Worm (Caenorhabditis elegans) whole organism, dauer: ENCODE data around the gene kvs-1.

ENCODE experiments used
- unc-62 ChIP-seq: sonication (generic microtip); optimal IDR thresholded peaks from 2 replicates; lab custom pipeline; 2017; ENCODE audit warnings: missing biosample characterization, missing genetic modification reagents, missing genetic modification characterization

kvs-1 gene

ce11 chrX:7707031-7707430, at the start of gene kvs-1:
Gene kvs-1, minus strand, starts transcription at chrX:7707131.
- TF ChIP-seq unc-62 (GFP tag; lab: Kevin White, UChicago) = no peak

DNA sequence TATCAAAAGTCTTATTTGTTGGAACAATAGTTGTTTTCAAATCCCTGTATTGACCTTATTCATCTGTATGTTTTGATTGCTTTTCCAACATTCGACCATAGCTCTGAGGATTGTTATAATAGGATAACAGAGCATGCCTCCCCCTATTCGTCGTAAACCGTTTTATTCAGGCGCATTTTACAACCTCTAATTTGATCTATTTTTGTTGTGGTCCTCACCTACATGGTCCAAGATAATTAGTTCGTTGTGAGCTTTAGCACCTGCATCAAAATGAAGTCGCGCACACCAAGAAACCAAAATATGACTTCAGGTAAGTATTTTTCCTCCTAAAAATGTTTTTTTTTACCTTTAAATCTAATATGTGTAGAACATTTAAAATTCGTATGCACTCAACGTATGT, 45.8 kb upstream of the kvs-1 start, which contains the start of gene deg-1:
TSS of gene deg-1 (plus strand) at position 301 of the 400 bp plus-strand sequence.
- no peak for TF ChIP-seq unc-62 (GFP tag; lab: Kevin White, UChicago)

ce11 chrX:7750084-7750483, 43.2 kb upstream of the kvs-1 start:
- no peak for TF ChIP-seq unc-62 (GFP tag; lab: Kevin White, UChicago)

ce11 chrX:7745386-7745785, 38.5 kb upstream of the kvs-1 start:
- no peak for TF ChIP-seq unc-62 (GFP tag; lab: Kevin White, UChicago)

ce11 chrX:7743939-7744338, 37.0 kb upstream of the kvs-1 start, which contains the start of gene ref-2:
Gene ref-2, plus strand, starts transcription at chrX:7744239.
- no peak for TF ChIP-seq unc-62 (GFP tag; lab: Kevin White, UChicago)

ce11 chrX:7739353-7739752, 32.4 kb upstream of the kvs-1 start, which contains the start of gene K09F5.1:
Gene K09F5.1, plus strand, starts transcription at chrX:7739653.
- no peak for TF ChIP-seq unc-62 (GFP tag; lab: Kevin White, UChicago)

ce11 chrX:7736171-7736570, 29.2 kb upstream of the kvs-1 start, which contains the start of gene set-12:
Gene set-12, minus strand, starts transcription at chrX:7736271.
- TF ChIP-seq unc-62 (GFP tag; lab: Kevin White, UChicago) = no peak

ce11 chrX:7733571-7733970, 26.6 kb upstream of the kvs-1 start:
- no peak for TF ChIP-seq unc-62 (GFP tag; lab: Kevin White, UChicago)

DNA sequence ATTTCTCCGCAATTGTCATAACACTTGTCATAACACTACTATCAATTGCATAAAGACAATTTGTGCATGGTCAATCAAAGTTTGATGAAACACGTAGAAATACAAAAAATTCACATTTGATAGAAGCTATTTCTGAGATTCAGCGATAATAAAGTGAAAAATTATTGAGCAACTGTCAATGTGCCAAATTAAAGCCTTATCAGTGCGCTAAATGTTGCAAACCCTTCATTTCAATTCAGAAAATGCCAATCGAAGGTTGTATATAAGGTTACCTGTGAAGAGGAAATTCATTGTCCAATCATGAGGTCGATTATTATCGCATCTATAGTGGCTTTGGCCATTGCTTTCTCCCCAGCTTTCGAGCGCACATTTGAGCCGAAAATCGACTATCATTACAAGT, 20.7 kb upstream of the kvs-1 start, which contains the start of gene vit-1:
TSS of gene vit-1 (plus strand) at position 289 of the 400 bp plus-strand sequence.
- TF ChIP-seq unc-62 (GFP tag; lab: Kevin White, UChicago) = no peak

DNA sequence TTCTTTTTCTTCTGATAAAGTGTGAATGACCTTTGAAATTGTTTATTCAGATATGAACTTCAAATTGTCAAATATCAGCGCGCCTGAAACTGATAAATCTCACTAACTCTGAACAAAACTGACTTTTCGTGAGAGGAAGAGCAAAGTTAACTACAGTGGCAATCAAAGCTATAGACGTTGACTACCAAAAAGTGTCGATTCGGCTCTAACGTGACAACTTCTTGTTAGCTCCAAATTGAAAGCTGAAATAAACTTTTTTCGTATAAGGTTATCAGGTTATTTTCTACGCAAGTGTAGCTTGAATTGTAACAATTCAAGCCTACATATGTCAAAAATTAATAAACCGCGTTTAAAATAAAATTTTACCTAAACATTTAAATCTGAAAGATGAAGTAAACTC, 19.4 kb upstream of the kvs-1 start:
- TF ChIP-seq unc-62 (GFP tag; lab: Kevin White, UChicago) = no peak

DNA sequence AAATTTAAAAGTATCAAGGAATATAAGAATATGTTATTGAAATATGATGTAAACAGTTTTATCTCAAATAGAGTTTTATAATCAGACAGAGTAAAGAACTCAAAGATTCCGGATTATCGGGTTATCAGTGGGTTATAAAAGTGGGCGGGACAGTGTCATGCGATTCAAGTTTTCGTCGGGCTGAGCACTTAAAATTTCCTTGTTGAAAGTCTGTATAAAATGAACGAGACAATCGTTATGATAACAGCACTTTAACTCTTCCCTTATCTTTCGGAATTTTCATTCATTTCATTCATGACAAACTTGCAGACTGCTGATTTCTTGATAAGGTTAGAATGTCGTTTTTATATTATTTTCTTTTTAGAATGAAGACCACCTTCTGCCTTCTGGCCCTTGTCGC, 18.7 kb upstream of the kvs-1 start, which contains the start of gene spp-14:
TSS of gene spp-14 (plus strand) at position 365 of the 400 bp plus-strand sequence.
- no peak for TF ChIP-seq unc-62 (GFP tag; lab: Kevin White, UChicago)

DNA sequence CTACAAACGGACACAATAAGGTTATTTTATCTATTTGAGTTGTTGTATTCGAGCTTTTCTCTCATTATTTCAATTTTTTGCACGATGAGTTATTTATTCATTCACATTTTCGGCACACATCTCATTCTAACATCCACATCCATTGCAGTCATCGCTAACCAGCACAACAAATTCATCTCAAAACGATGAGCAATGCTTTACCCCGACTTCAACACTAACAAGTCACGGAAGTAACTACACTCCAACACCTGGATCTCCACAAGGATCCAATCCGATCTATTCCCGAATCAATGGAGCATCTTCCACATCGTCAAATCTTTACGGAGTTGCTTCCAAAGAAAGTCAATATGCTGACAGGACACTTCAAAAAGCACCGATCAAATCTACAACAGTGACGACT, 17.2 kb upstream of the kvs-1 start:
- no peak for TF ChIP-seq unc-62 (GFP tag; lab: Kevin White, UChicago)

- no peak for TF ChIP-seq unc-62 (GFP tag; lab: Kevin White, UChicago)
Observed at ce11 chrX:7720565-7720964, 13.6 kb upstream of the kvs-1 start.

- TF ChIP-seq unc-62 (GFP tag; lab: Kevin White, UChicago) = no peak
Observed at ce11 chrX:7718972-7719371, 12.0 kb upstream of the kvs-1 start, which contains the start of gene K09F5.6. Gene K09F5.6, plus strand, starts transcription at chrX:7719272.

- TF ChIP-seq unc-62 (GFP tag; lab: Kevin White, UChicago) = no peak
Observed at ce11 chrX:7715463-7715862, 8.5 kb upstream of the kvs-1 start.

- TF ChIP-seq unc-62 (GFP tag; lab: Kevin White, UChicago) = no peak
Observed at ce11 chrX:7712887-7713286, 6.0 kb upstream of the kvs-1 start.

- TF ChIP-seq unc-62 (GFP tag; lab: Kevin White, UChicago) = no peak
Observed at ce11 chrX:7710643-7711042, 3.7 kb upstream of the kvs-1 start, which contains the start of gene K09F5.4. Gene K09F5.4, minus strand, starts transcription at chrX:7710743.
